Worm (Caenorhabditis elegans) whole organism, young adult: ENCODE data around the gene nhr-283.
"Not testable (repeated sequence)": the region's sequence is repeated elsewhere in the genome, so short reads cannot be mapped to it uniquely, and the experiment has no call there.

ENCODE experiments used
- F22D6.2 ChIP-seq: sonication (generic microtip); optimal IDR thresholded peaks from 2 replicates; lab custom pipeline; 2016; ENCODE audit warnings: mild to moderate bottlenecking, missing genetic modification characterization, missing compliant biosample characterization
- F37B4.10 ChIP-seq: fragments of 200-800 bp; sonication (Bioruptor generic); IDR thresholded peaks from 2 replicates; pipeline ENCODE4 v1.3.6; 2022; ENCODE audit warnings: missing genetic modification characterization, missing compliant biosample characterization
- F39B2.1 ChIP-seq: fragments of 200-800 bp; sonication (Bioruptor generic); IDR thresholded peaks from 2 replicates; pipeline ENCODE4 v1.3.6; 2022; ENCODE audit warnings: missing genetic modification reagents, missing genetic modification characterization, missing compliant biosample characterization
- F57C9.4 ChIP-seq: sonication (generic microtip); optimal IDR thresholded peaks from 2 replicates; lab custom pipeline; 2017; ENCODE audit warnings: mild to moderate bottlenecking, missing genetic modification characterization, missing compliant biosample characterization
- T26A5.8 ChIP-seq: sonication (generic microtip); optimal IDR thresholded peaks from 2 replicates; lab custom pipeline; 2016; ENCODE audit warnings: missing genetic modification characterization, missing compliant biosample characterization
- Y53F4B.3 ChIP-seq: fragments of 200-800 bp; sonication (Bioruptor generic); IDR thresholded peaks from 2 replicates; pipeline ENCODE4 v1.3.6; 2022; ENCODE audit warnings: missing genetic modification reagents, missing genetic modification characterization, missing compliant biosample characterization
- Y67H2A.10 ChIP-seq: fragments of 200-800 bp; sonication (Bioruptor generic); conservative IDR thresholded peaks from 2 replicates; pipeline ENCODE4 v1.3.6; 2022; ENCODE audit warnings: missing genetic modification reagents, missing genetic modification characterization, missing compliant biosample characterization
- Y95B8A.8 ChIP-seq: fragments of 200-800 bp; sonication (Bioruptor generic); IDR thresholded peaks from 2 replicates; pipeline ENCODE4 v1.3.6; 2022; ENCODE audit warnings: missing genetic modification reagents, missing genetic modification characterization, missing compliant biosample characterization
- aptf-3 ChIP-seq: fragments of 200-800 bp; sonication (Bioruptor generic); IDR thresholded peaks from 2 replicates; pipeline ENCODE4 v1.3.6; 2022; ENCODE audit warnings: missing genetic modification characterization, missing compliant biosample characterization
- attf-6 ChIP-seq: fragments of 200-800 bp; sonication (Bioruptor generic); IDR thresholded peaks from 2 replicates; pipeline ENCODE4 v1.3.6; 2022; ENCODE audit warnings: missing genetic modification reagents, missing genetic modification characterization, missing compliant biosample characterization
- ceh-100 ChIP-seq: fragments of 200-800 bp; sonication (Bioruptor generic); IDR thresholded peaks from 2 replicates; pipeline ENCODE4 v1.3.6; 2022; ENCODE audit warnings: missing genetic modification reagents, missing genetic modification characterization, missing compliant biosample characterization
- ceh-27 ChIP-seq: fragments of 200-800 bp; sonication (Bioruptor generic); optimal IDR thresholded peaks from 2 replicates; lab custom pipeline; 2018; ENCODE audit warnings: mild to moderate bottlenecking, missing genetic modification characterization, moderate library complexity, missing compliant biosample characterization
- ceh-79 ChIP-seq: sonication (generic microtip); optimal IDR thresholded peaks from 2 replicates; lab custom pipeline; 2017; ENCODE audit warnings: mild to moderate bottlenecking, missing genetic modification characterization, missing compliant biosample characterization
- ceh-91 ChIP-seq: fragments of 200-800 bp; sonication (Bioruptor generic); IDR thresholded peaks from 2 replicates; pipeline ENCODE4 v1.3.6; 2022; ENCODE audit warnings: missing genetic modification reagents, missing genetic modification characterization, missing compliant biosample characterization
- egl-18 ChIP-seq: fragments of 200-800 bp; sonication (Bioruptor generic); IDR thresholded peaks from 2 replicates; pipeline ENCODE4 v1.3.6; 2022; ENCODE audit warnings: missing genetic modification reagents, missing genetic modification characterization, missing compliant biosample characterization
- ekl-4 ChIP-seq: fragments of 200-800 bp; sonication (Bioruptor generic); IDR thresholded peaks from 2 replicates; pipeline ENCODE4 v1.3.6; 2022; ENCODE audit warnings: missing genetic modification reagents, missing genetic modification characterization, missing compliant biosample characterization
- gei-17 ChIP-seq: fragments of 200-800 bp; sonication (Bioruptor generic); optimal IDR thresholded peaks from 2 replicates; lab custom pipeline; 2018; ENCODE audit warnings: mild to moderate bottlenecking, missing genetic modification characterization, missing compliant biosample characterization
- hlh-26 ChIP-seq: fragments of 200-800 bp; sonication (Bioruptor generic); conservative IDR thresholded peaks from 2 replicates; pipeline ENCODE4 v1.3.6; 2022; ENCODE audit warnings: missing genetic modification reagents, missing genetic modification characterization, missing compliant biosample characterization
- let-526 ChIP-seq: fragments of 200-800 bp; sonication (Bioruptor generic); IDR thresholded peaks from 2 replicates; pipeline ENCODE4 v1.3.6; 2022; ENCODE audit warnings: missing genetic modification reagents, missing genetic modification characterization, missing compliant biosample characterization
- lin-54 ChIP-seq: fragments of 200-800 bp; sonication (Bioruptor generic); optimal IDR thresholded peaks from 2 replicates; lab custom pipeline; 2018; ENCODE audit warnings: mild to moderate bottlenecking, missing genetic modification characterization, missing compliant biosample characterization
- madf-8 ChIP-seq: fragments of 200-800 bp; sonication (Bioruptor generic); conservative IDR thresholded peaks from 2 replicates; pipeline ENCODE4 v1.3.6; 2022; ENCODE audit warnings: missing genetic modification reagents, missing genetic modification characterization, missing compliant biosample characterization
- nfya-1 ChIP-seq: sonication (generic microtip); optimal IDR thresholded peaks from 2 replicates; lab custom pipeline; 2017; ENCODE audit warnings: antibody characterized with exemption, missing compliant biosample characterization, missing genetic modification characterization, borderline replicate concordance; ENCODE audit not compliant: insufficient read depth
- nfya-2 ChIP-seq: fragments of 200-800 bp; sonication (Bioruptor generic); IDR thresholded peaks from 2 replicates; pipeline ENCODE4 v1.3.6; 2022; ENCODE audit warnings: missing genetic modification reagents, missing genetic modification characterization, missing compliant biosample characterization
- nhr-80 ChIP-seq: sonication (generic microtip); optimal IDR thresholded peaks from 2 replicates; lab custom pipeline; 2016; ENCODE audit warnings: missing genetic modification characterization, missing compliant biosample characterization
- nhr-90 ChIP-seq: sonication (generic microtip); optimal IDR thresholded peaks from 2 replicates; lab custom pipeline; 2016; ENCODE audit warnings: missing genotype, mild to moderate bottlenecking, missing genetic modification characterization, missing compliant biosample characterization
- pbrm-1 ChIP-seq: fragments of 200-800 bp; sonication (Bioruptor generic); IDR thresholded peaks from 2 replicates; pipeline ENCODE4 v1.3.6; 2022; ENCODE audit warnings: missing genetic modification reagents, missing genetic modification characterization, missing compliant biosample characterization
- rec-8 ChIP-seq, 2 experiments: sonication (generic microtip); optimal IDR thresholded peaks; 2 replicates each; lab custom pipeline; 2016; ENCODE audit warnings: mild to moderate bottlenecking in 2 of 2, missing genetic modification characterization in 2 of 2, missing genetic modification reagents in 2 of 2, missing genotype in 2 of 2, missing biosample characterization in 1 of 2, missing compliant biosample characterization in 1 of 2, moderate library complexity in 1 of 2
- rpc-1 ChIP-seq, 2 experiments: fragments of 150-350 bp in 1 of 2; sonication (generic microtip) in 1 of 2; optimal IDR thresholded peaks; 2 replicates each; lab custom pipeline; 2014 to 2018; ENCODE audit warnings: missing biosample characterization in 1 of 2, missing genetic modification characterization in 1 of 2, missing genetic modification reagents in 1 of 2, missing genotype in 1 of 2
- snpc-1.1 ChIP-seq: sonication (generic microtip); optimal IDR thresholded peaks from 2 replicates; lab custom pipeline; 2017; ENCODE audit warnings: missing genetic modification characterization, mild to moderate bottlenecking, missing compliant biosample characterization, antibody characterized with exemption, moderate library complexity, missing genotype, missing genetic modification reagents; ENCODE audit not compliant: insufficient read depth
- zim-3 ChIP-seq: sonication (generic microtip); optimal IDR thresholded peaks from 2 replicates; lab custom pipeline; 2017; ENCODE audit warnings: mild to moderate bottlenecking, missing genetic modification characterization, moderate library complexity, missing compliant biosample characterization
- ztf-6 ChIP-seq: fragments of 200-800 bp; sonication (Bioruptor generic); IDR thresholded peaks from 2 replicates; pipeline ENCODE4 v1.3.6; 2022; ENCODE audit warnings: missing genetic modification reagents, missing genetic modification characterization, missing compliant biosample characterization

nhr-283 gene

ce11 chrV:15758449-15758848 lies 18.1 kb downstream of the nhr-283 start, which contains the start of gene str-9:
Gene str-9, plus strand, starts transcription at chrV:15758749.
- TF ChIP-seq pbrm-1 (GFP tag; lab: Robert Waterston, UW) = no peak
- TF ChIP-seq gei-17 (GFP tag; lab: Kevin White, UChicago) = no peak
- no peak for TF ChIP-seq ceh-79 (tag; lab: Kevin White, UChicago)
- no peak for TF ChIP-seq Y95B8A.8 (GFP tag; lab: Robert Waterston, UW)
- TF ChIP-seq Y53F4B.3 (GFP tag; lab: Robert Waterston, UW) = no peak
- TF ChIP-seq attf-6 (GFP tag; lab: Robert Waterston, UW) = no peak
- TF ChIP-seq hlh-26 (GFP tag; lab: Robert Waterston, UW) = no peak

- no peak for TF ChIP-seq T26A5.8 (tag; lab: Kevin White, UChicago)
- TF ChIP-seq madf-8 (GFP tag; lab: Robert Waterston, UW) = no peak
- TF ChIP-seq rec-8 (tag; optimal IDR thresholded peaks at IDR 0.05; lab: Kevin White, UChicago) = no peak
- TF ChIP-seq ceh-100 (GFP tag; lab: Robert Waterston, UW) = no peak
- no peak for TF ChIP-seq nfya-1 (tag; lab: Kevin White, UChicago)
- no peak for TF ChIP-seq let-526 (GFP tag; lab: Robert Waterston, UW)
- no peak for TF ChIP-seq F37B4.10 (GFP tag; lab: Robert Waterston, UW)
- no peak for TF ChIP-seq zim-3 (tag; lab: Kevin White, UChicago)
- TF ChIP-seq ceh-79 (tag; lab: Kevin White, UChicago) = no peak
- TF ChIP-seq hlh-26 (GFP tag; lab: Robert Waterston, UW) = no peak
Observed at ce11 chrV:15757645-15758044, 18.9 kb downstream of the nhr-283 start.

- not testable (repeated sequence) for TF ChIP-seq nhr-80; Y67H2A.10 (GFP tag; lab: Robert Waterston, UW); attf-6 (GFP tag; lab: Robert Waterston, UW)
Observed at ce11 chrV:15754731-15755130, 21.8 kb downstream of the nhr-283 start, which contains the start of gene str-8. Gene str-8, plus strand, starts transcription at chrV:15755031.

ce11 chrV:15752941-15753340 lies 23.6 kb downstream of the nhr-283 start, which contains the start of gene str-5:
Gene str-5, plus strand, starts transcription at chrV:15753241.
- not testable (repeated sequence) for TF ChIP-seq nfya-2, ztf-6, snpc-1.1

- TF ChIP-seq egl-18 (no peak), hlh-26 (GFP tag; lab: Robert Waterston, UW) (no peak), ekl-4 (GFP tag; lab: Robert Waterston, UW) (no peak), F22D6.2 (tag; lab: Kevin White, UChicago) (no peak), gei-17 (GFP tag; lab: Kevin White, UChicago) (no peak), nfya-2 (no peak), ceh-91 (GFP tag; lab: Robert Waterston, UW) (no peak), ceh-27 (GFP tag; lab: Kevin White, UChicago) (no peak), rpc-1 (optimal IDR thresholded peaks at IDR 0.05; lab: Kevin White, UChicago) (no peak), rpc-1 (tag; optimal IDR thresholded peaks at IDR 0.05; lab: Kevin White, UChicago) (no peak), F57C9.4 (tag; lab: Kevin White, UChicago) (no peak), F37B4.10 (GFP tag; lab: Robert Waterston, UW) (no peak), aptf-3 (GFP tag; lab: Robert Waterston, UW) (no peak), F39B2.1 (GFP tag; lab: Robert Waterston, UW) (no peak), nhr-90 (tag; lab: Kevin White, UChicago) (no peak), lin-54 (GFP tag; lab: Kevin White, UChicago) (no peak)
Observed at ce11 chrV:15752049-15752448, 24.5 kb downstream of the nhr-283 start, which contains the start of gene str-43. Gene str-43, minus strand, starts transcription at chrV:15752149.
